Fruit fly (Drosophila melanogaster) whole organism, embryonic: ENCODE data around the gene CG34274.

Source experiments
- Atf3 ChIP-seq: fragments of 200-800 bp; sonication (Bioruptor generic); optimal IDR thresholded peaks from 3 replicates; lab custom pipeline; 2016; ENCODE audit warnings: missing biosample characterization, missing genetic modification characterization
- CG10321 ChIP-seq: fragments of 200-800 bp; sonication (Bioruptor generic); IDR thresholded peaks from 2 replicates; pipeline ENCODE4 v1.3.6; 2022; ENCODE audit warnings: missing biosample characterization, missing genetic modification characterization
- CG10543 ChIP-seq: fragments of 200-800 bp; sonication (Bioruptor generic); optimal IDR thresholded peaks from 3 replicates; lab custom pipeline; 2017; ENCODE audit warnings: missing biosample characterization, mild to moderate bottlenecking, missing genetic modification characterization, moderate library complexity
- CG10565 ChIP-seq: fragments of 200-800 bp; sonication (Bioruptor generic); optimal IDR thresholded peaks from 3 replicates; lab custom pipeline; 2016; ENCODE audit warnings: missing biosample characterization, mild to moderate bottlenecking, missing genetic modification characterization
- CG11085 ChIP-seq: fragments of 200-800 bp; sonication (Bioruptor generic); IDR thresholded peaks from 2 replicates; pipeline ENCODE4 v1.3.6; 2022; ENCODE audit warnings: missing biosample characterization, missing genetic modification characterization
- CG11093 ChIP-seq: fragments of 200-800 bp; sonication (Bioruptor generic); IDR thresholded peaks from 3 replicates; pipeline ENCODE4 v1.3.6; 2022; ENCODE audit warnings: missing biosample characterization, missing genetic modification characterization
- CG11504 ChIP-seq: fragments of 200-800 bp; sonication (Bioruptor generic); optimal IDR thresholded peaks from 3 replicates; lab custom pipeline; 2019; ENCODE audit warnings: missing biosample characterization, mild to moderate bottlenecking, missing genetic modification characterization, moderate library complexity
- CG11695 ChIP-seq: fragments of 200-800 bp; sonication (Bioruptor generic); IDR thresholded peaks from 3 replicates; pipeline ENCODE4 v1.3.6; 2022; ENCODE audit warnings: missing biosample characterization, missing genetic modification characterization
- CG12071 ChIP-seq: fragments of 200-800 bp; sonication (Bioruptor generic); optimal IDR thresholded peaks from 3 replicates; lab custom pipeline; 2018; ENCODE audit warnings: missing biosample characterization, mild to moderate bottlenecking, missing genetic modification characterization
- CG13287 ChIP-seq: fragments of 200-800 bp; sonication (Bioruptor generic); IDR thresholded peaks from 2 replicates; pipeline ENCODE4 v1.3.6; 2022; ENCODE audit warnings: missing biosample characterization, missing genetic modification characterization; ENCODE audit not compliant: partially characterized antibody
- CG14710 ChIP-seq: fragments of 200-800 bp; sonication (Bioruptor generic); optimal IDR thresholded peaks from 3 replicates; lab custom pipeline; 2019; ENCODE audit warnings: missing biosample characterization, mild to moderate bottlenecking, missing genetic modification characterization, moderate library complexity
- CG15696 ChIP-seq: fragments of 200-800 bp; sonication (Bioruptor generic); optimal IDR thresholded peaks from 2 replicates; lab custom pipeline; 2019; ENCODE audit warnings: missing biosample characterization, mild to moderate bottlenecking, missing genetic modification characterization, moderate library complexity
- CG17359 ChIP-seq: fragments of 200-800 bp; sonication (Bioruptor generic); optimal IDR thresholded peaks from 3 replicates; lab custom pipeline; 2018; ENCODE audit warnings: missing biosample characterization, mild to moderate bottlenecking, missing genetic modification characterization, moderate library complexity
- CG18599 ChIP-seq: fragments of 200-800 bp; sonication (Bioruptor generic); optimal IDR thresholded peaks from 3 replicates; lab custom pipeline; 2017; ENCODE audit warnings: missing biosample characterization, missing genetic modification characterization, mild to moderate bottlenecking, moderate library complexity, missing genetic modification reagents
- CG30403 ChIP-seq: fragments of 200-800 bp; sonication (Bioruptor generic); optimal IDR thresholded peaks from 3 replicates; lab custom pipeline; 2016; ENCODE audit warnings: missing biosample characterization, missing genetic modification characterization
- CG4328 ChIP-seq: fragments of 200-800 bp; sonication (Bioruptor generic); optimal IDR thresholded peaks from 3 replicates; lab custom pipeline; 2017; ENCODE audit warnings: missing biosample characterization, missing genetic modification reagents, missing genetic modification characterization
- CG4820 ChIP-seq: fragments of 200-800 bp; sonication (Bioruptor generic); optimal IDR thresholded peaks from 3 replicates; lab custom pipeline; 2016; ENCODE audit warnings: missing biosample characterization, missing genetic modification characterization
- CG5245 ChIP-seq: fragments of 200-800 bp; sonication (Bioruptor generic); optimal IDR thresholded peaks from 3 replicates; lab custom pipeline; 2016; ENCODE audit warnings: missing biosample characterization, missing genetic modification characterization
- CG8281 ChIP-seq: fragments of 200-800 bp; sonication (Bioruptor generic); optimal IDR thresholded peaks from 2 replicates; lab custom pipeline; 2018; ENCODE audit warnings: missing biosample characterization, mild to moderate bottlenecking, missing genetic modification characterization, moderate library complexity
- CG8359 ChIP-seq: fragments of 200-800 bp; sonication (Bioruptor generic); optimal IDR thresholded peaks from 2 replicates; lab custom pipeline; 2017; ENCODE audit warnings: missing biosample characterization, mild to moderate bottlenecking, missing genetic modification characterization, borderline replicate concordance
- CG9609 ChIP-seq: fragments of 200-800 bp; sonication (Bioruptor generic); optimal IDR thresholded peaks from 3 replicates; lab custom pipeline; 2016; ENCODE audit warnings: missing biosample characterization, missing genetic modification characterization
- CHES-1-like ChIP-seq: fragments of 200-800 bp; sonication (Bioruptor generic); optimal IDR thresholded peaks from 2 replicates; lab custom pipeline; 2016; ENCODE audit warnings: missing biosample characterization, missing genetic modification characterization
- Camta ChIP-seq: fragments of 200-800 bp; sonication (Bioruptor generic); optimal IDR thresholded peaks from 2 replicates; lab custom pipeline; 2016; ENCODE audit warnings: missing biosample characterization, missing genetic modification characterization
- Elba2 ChIP-seq: fragments of 200-800 bp; sonication (Bioruptor generic); optimal IDR thresholded peaks from 3 replicates; lab custom pipeline; 2016; ENCODE audit warnings: missing biosample characterization, missing genetic modification characterization
- Fer2 ChIP-seq: fragments of 200-800 bp; sonication (Bioruptor generic); optimal IDR thresholded peaks from 2 replicates; lab custom pipeline; 2018; ENCODE audit warnings: missing biosample characterization, mild to moderate bottlenecking, missing genetic modification characterization, moderate library complexity
- HHEX ChIP-seq: fragments of 200-800 bp; sonication (Bioruptor generic); optimal IDR thresholded peaks from 3 replicates; lab custom pipeline; 2017; ENCODE audit warnings: missing biosample characterization, mild to moderate bottlenecking, missing genetic modification characterization, missing genetic modification reagents
- Hand ChIP-seq: fragments of 200-800 bp; sonication (Bioruptor generic); optimal IDR thresholded peaks from 2 replicates; lab custom pipeline; 2017; ENCODE audit warnings: mild to moderate bottlenecking, missing biosample characterization, missing genetic modification reagents, missing genetic modification characterization
- Hr39 ChIP-seq: fragments of >200 bp; optimal IDR thresholded peaks from 2 replicates; lab custom pipeline; 2017
- Kr ChIP-seq: fragments of 200-800 bp; sonication (Bioruptor generic); optimal IDR thresholded peaks from 2 replicates; lab custom pipeline; 2017; ENCODE audit warnings: missing biosample characterization, mild to moderate bottlenecking, missing genetic modification characterization
- Nf-YC ChIP-seq: fragments of 200-800 bp; optimal IDR thresholded peaks from 3 replicates; lab custom pipeline; 2019; ENCODE audit warnings: missing biosample characterization, mild to moderate bottlenecking, missing genetic modification characterization, moderate library complexity
- PHDP ChIP-seq: fragments of 200-800 bp; sonication (Bioruptor generic); optimal IDR thresholded peaks from 3 replicates; lab custom pipeline; 2018; ENCODE audit warnings: missing biosample characterization, mild to moderate bottlenecking, missing genetic modification characterization, moderate library complexity
- Poxn ChIP-seq: fragments of 200-800 bp; sonication (Bioruptor generic); IDR thresholded peaks from 2 replicates; pipeline ENCODE4 v1.3.6; 2022; ENCODE audit warnings: missing biosample characterization, missing genetic modification characterization
- Ptx1 ChIP-seq: fragments of 200-800 bp; sonication (Bioruptor generic); IDR thresholded peaks from 2 replicates; pipeline ENCODE4 v1.3.6; 2022; ENCODE audit warnings: missing biosample characterization, missing genetic modification characterization
- Scr ChIP-seq: fragments of 200-800 bp; sonication (Bioruptor generic); IDR thresholded peaks from 2 replicates; pipeline ENCODE4 v1.3.6; 2022; ENCODE audit warnings: missing biosample characterization, missing genetic modification characterization; ENCODE audit not compliant: partially characterized antibody
- ase ChIP-seq: fragments of 200-800 bp; sonication (Bioruptor generic); IDR thresholded peaks from 3 replicates; pipeline ENCODE4 v1.3.6; 2022; ENCODE audit warnings: missing biosample characterization, missing genetic modification characterization
- chn ChIP-seq: fragments of 200-800 bp; sonication (Bioruptor generic); optimal IDR thresholded peaks from 2 replicates; lab custom pipeline; 2016; ENCODE audit warnings: missing biosample characterization, missing genetic modification characterization
- dimm ChIP-seq: fragments of 200-800 bp; sonication (Bioruptor generic); IDR thresholded peaks from 2 replicates; pipeline ENCODE4 v1.3.6; 2022; ENCODE audit warnings: missing biosample characterization, missing genetic modification characterization
- ems ChIP-seq: fragments of 200-800 bp; sonication (Bioruptor generic); optimal IDR thresholded peaks from 3 replicates; lab custom pipeline; 2016; ENCODE audit warnings: missing biosample characterization, missing genetic modification characterization
- ewg ChIP-seq: fragments of 200-800 bp; sonication (Bioruptor generic); optimal IDR thresholded peaks from 3 replicates; lab custom pipeline; 2017; ENCODE audit warnings: mild to moderate bottlenecking, missing biosample characterization, missing genetic modification reagents, missing genetic modification characterization
- knrl ChIP-seq: fragments of 200-800 bp; sonication (Bioruptor generic); IDR thresholded peaks from 3 replicates; pipeline ENCODE4 v1.3.6; 2022; ENCODE audit warnings: missing biosample characterization, missing genetic modification characterization; ENCODE audit not compliant: partially characterized antibody
- luna ChIP-seq: fragments of 200-800 bp; sonication (Bioruptor generic); optimal IDR thresholded peaks from 2 replicates; lab custom pipeline; 2016; ENCODE audit warnings: missing biosample characterization, missing genetic modification characterization
- maf-S ChIP-seq: fragments of 200-800 bp; sonication (Bioruptor generic); optimal IDR thresholded peaks from 2 replicates; lab custom pipeline; 2016; ENCODE audit warnings: missing biosample characterization, missing genetic modification characterization
- nau ChIP-seq: fragments of 200-800 bp; sonication (Bioruptor generic); optimal IDR thresholded peaks from 3 replicates; lab custom pipeline; 2017; ENCODE audit warnings: missing biosample characterization, mild to moderate bottlenecking, missing genetic modification characterization, missing genetic modification reagents
- nmo ChIP-seq: fragments of 200-800 bp; sonication (Bioruptor generic); optimal IDR thresholded peaks from 2 replicates; lab custom pipeline; 2018; ENCODE audit warnings: missing biosample characterization, mild to moderate bottlenecking, missing genetic modification characterization, moderate library complexity
- pho ChIP-seq: fragments of 200-800 bp; sonication (Bioruptor generic); optimal IDR thresholded peaks from 2 replicates; lab custom pipeline; 2016; ENCODE audit warnings: missing biosample characterization, missing genetic modification characterization
- repo ChIP-seq: fragments of 200-800 bp; sonication (Bioruptor generic); optimal IDR thresholded peaks from 2 replicates; lab custom pipeline; 2016; ENCODE audit warnings: missing biosample characterization, missing genetic modification characterization
- run ChIP-seq: fragments of 200-800 bp; sonication (Bioruptor generic); optimal IDR thresholded peaks from 3 replicates; lab custom pipeline; 2018; ENCODE audit warnings: missing biosample characterization, mild to moderate bottlenecking, missing genetic modification characterization
- shn ChIP-seq: fragments of 200-800 bp; sonication (Bioruptor generic); optimal IDR thresholded peaks from 3 replicates; lab custom pipeline; 2016; ENCODE audit warnings: missing biosample characterization, missing genetic modification characterization
- so ChIP-seq: fragments of 200-800 bp; sonication (Bioruptor generic); IDR thresholded peaks from 3 replicates; pipeline ENCODE4 v1.3.6; 2022; ENCODE audit warnings: missing biosample characterization, missing genetic modification characterization
- ttk ChIP-seq: fragments of 200-800 bp; sonication (Bioruptor generic); IDR thresholded peaks from 2 replicates; pipeline ENCODE4 v2.1.2; 2022; ENCODE audit warnings: missing biosample characterization, missing genetic modification characterization
- tup ChIP-seq: fragments of 200-800 bp; sonication (Bioruptor generic); optimal IDR thresholded peaks from 2 replicates; lab custom pipeline; 2016; ENCODE audit warnings: missing biosample characterization, mild to moderate bottlenecking, missing genetic modification characterization, moderate library complexity

Gene CG34274

dm6 chr3R:15696461-15697044 lies 35.0 kb upstream of the CG34274 start (continued):
- no peak for TF ChIP-seq Poxn (GFP tag; lab: Robert Waterston, UW)
- TF ChIP-seq CG13287 = no peak
- TF ChIP-seq luna = no peak
- TF ChIP-seq CG8281 (tag; lab: Kevin White, UChicago) = no peak
- TF ChIP-seq pho (GFP tag; lab: Kevin White, UChicago) = no peak
- TF ChIP-seq so (GFP tag; lab: Robert Waterston, UW) = no peak
- TF ChIP-seq nmo = no peak
- TF ChIP-seq chn (GFP tag; lab: Kevin White, UChicago) = no peak
- no peak for TF ChIP-seq run (tag; lab: Kevin White, UChicago)
- no peak for TF ChIP-seq CG11093
- no peak for TF ChIP-seq Kr
- TF ChIP-seq PHDP (tag; lab: Kevin White, UChicago) = no peak
- TF ChIP-seq ems (GFP tag; lab: Kevin White, UChicago) = no peak
- TF ChIP-seq CG14710 = no peak
- TF ChIP-seq CG30403 = no peak
- peak; percentile 38 for TF ChIP-seq CG18599 (GFP tag; lab: Kevin White, UChicago)
- TF ChIP-seq CG5245 (GFP tag; lab: Kevin White, UChicago) = no peak
- TF ChIP-seq CG11695 (GFP tag; lab: Robert Waterston, UW) = no peak
- TF ChIP-seq knrl = no peak
- no peak for TF ChIP-seq ase
- no peak for TF ChIP-seq CG17359
- TF ChIP-seq Nf-YC (tag; lab: Kevin White, UChicago) = no peak
- TF ChIP-seq CHES-1-like (GFP tag; lab: Kevin White, UChicago) = no peak
- no peak for TF ChIP-seq CG11085 (GFP tag; lab: Robert Waterston, UW)
- no peak for TF ChIP-seq CG11504
- TF ChIP-seq CG8359 = no peak
- no peak for TF ChIP-seq Ptx1 (GFP tag; lab: Robert Waterston, UW)
- TF ChIP-seq maf-S = no peak
- TF ChIP-seq Hr39 (lab: Kevin White, UChicago) = no peak
- no peak for TF ChIP-seq CG9609 (GFP tag; lab: Kevin White, UChicago)
- no peak for TF ChIP-seq Scr (GFP tag; lab: Robert Waterston, UW)
- TF ChIP-seq CG10543 (GFP tag; lab: Kevin White, UChicago) = peak; percentile 36
- TF ChIP-seq CG12071 = peak; percentile 9
- no peak for TF ChIP-seq CG10565 (GFP tag; lab: Kevin White, UChicago)
- TF ChIP-seq Fer2 (tag; lab: Kevin White, UChicago) = no peak
- TF ChIP-seq Camta = no peak
- no peak for TF ChIP-seq CG15696 (tag; lab: Kevin White, UChicago)
- no peak for TF ChIP-seq Hand (GFP tag; lab: Kevin White, UChicago)
- no peak for TF ChIP-seq CG4820
- no peak for TF ChIP-seq Atf3 (GFP tag; lab: Kevin White, UChicago)
- no peak for TF ChIP-seq tup
- no peak for TF ChIP-seq ewg
- TF ChIP-seq Elba2 (GFP tag; lab: Kevin White, UChicago) = no peak
- TF ChIP-seq ttk = no peak
- TF ChIP-seq dimm (GFP tag; lab: Robert Waterston, UW) = no peak
- TF ChIP-seq repo (GFP tag; lab: Kevin White, UChicago) = no peak
- TF ChIP-seq CG4328 (GFP tag; lab: Kevin White, UChicago) = no peak
- peak; percentile 30 for TF ChIP-seq HHEX (GFP tag; lab: Kevin White, UChicago)
- TF ChIP-seq shn (GFP tag; lab: Kevin White, UChicago) = no peak
- no peak for TF ChIP-seq nau (GFP tag; lab: Kevin White, UChicago)
- no peak for TF ChIP-seq CG10321 (GFP tag; lab: Robert Waterston, UW)
